Worm (Caenorhabditis elegans) whole organism, L4 larva: ENCODE measurements around the gene oac-32.
A peak's percentile ranks its signal among the peaks of the same experiment; 100 is the strongest.

ENCODE experiments used
- ZK546.5 ChIP-seq, 2 experiments: sonication (generic microtip); optimal IDR thresholded peaks; 2 replicates each; lab custom pipeline; 2017; ENCODE audit warnings: missing biosample characterization in 2 of 2, missing genetic modification characterization in 2 of 2
- lin-13 ChIP-seq: fragments of 150-350 bp; optimal IDR thresholded peaks from 2 replicates; lab custom pipeline; 2014; ENCODE audit warnings: missing biosample characterization, missing genetic modification reagents, missing genetic modification characterization
- lsy-2 ChIP-seq, 2 experiments: fragments of 150-350 bp in 1 of 2; sonication (generic microtip) in 1 of 2; optimal IDR thresholded peaks; 2 replicates each; lab custom pipeline; 2014 to 2017; ENCODE audit warnings: missing biosample characterization in 2 of 2, missing genetic modification characterization in 2 of 2
- snpc-1.2 ChIP-seq: fragments of 200-800 bp; sonication (Bioruptor generic); IDR thresholded peaks from 2 replicates; pipeline ENCODE4 v1.3.6; 2022; ENCODE audit warnings: missing genetic modification reagents, missing genetic modification characterization, missing compliant biosample characterization

- TF ChIP-seq snpc-1.2 (GFP tag; lab: Robert Waterston, UW) (no peak), lsy-2 (tag; optimal IDR thresholded peaks at IDR 0.05; lab: Kevin White, UChicago) (peak; percentile 8 to 15), ZK546.5 (tag; optimal IDR thresholded peaks at IDR 0.05; lab: Kevin White, UChicago) (no peak), lin-13 (GFP tag; lab: Kevin White, UChicago) (no peak)
Observed at ce11 chrV:1593799-1594420, 48.3 kb upstream of the oac-32 start, which contains the start of gene F16B4.4.
